Fruit fly (Drosophila melanogaster): ENCODE data around the gene PGRP-LB.

DNA sequence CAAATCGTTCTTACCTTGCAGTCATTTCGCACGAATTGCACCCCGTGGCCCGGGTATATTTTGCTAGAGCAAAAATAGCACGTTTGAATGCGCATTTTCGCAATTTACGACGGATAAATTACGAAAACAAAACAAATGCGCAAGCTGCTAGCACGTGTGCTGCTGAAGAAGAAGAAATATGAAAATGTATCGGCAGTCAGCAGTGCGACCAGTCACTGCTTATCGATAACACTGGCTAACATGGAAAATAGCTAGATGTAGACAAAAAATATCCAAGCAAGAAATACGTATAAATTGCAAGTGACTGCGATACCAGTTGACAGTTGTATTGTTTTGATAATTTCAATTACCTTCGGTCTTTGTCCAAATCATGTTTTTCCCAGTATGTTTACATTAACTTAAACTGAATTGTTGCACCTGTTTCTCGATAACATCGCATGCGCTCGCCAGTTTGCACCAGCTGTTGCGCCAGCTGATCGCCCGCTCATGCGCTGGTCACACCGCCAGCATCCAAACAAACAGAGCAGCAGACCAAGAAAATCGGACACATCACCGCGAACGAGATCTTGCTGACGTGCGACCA lies 28.9 kb downstream of the PGRP-LB start, which contains the start of the genes RpL24-like and CG5276:
- TF ChIP-seq Sin3A (optimal IDR thresholded peaks at IDR 0.05) (no peak), h (optimal IDR thresholded peaks at IDR 0.05) (no peak), Myc (optimal IDR thresholded peaks at IDR 0.05) (no peak), psq (optimal IDR thresholded peaks at IDR 0.05) (no peak), insv (optimal IDR thresholded peaks at IDR 0.05) (no peak)

All from Kc167 (cell line).